Fruit fly (Drosophila melanogaster) whole organism, wandering third instar larva: ENCODE measurements around the gene Dbp73D.

ENCODE experiments used
- Abd-B ChIP-seq: fragments of >200 bp; optimal IDR thresholded peaks from 2 replicates; lab custom pipeline; 2017; ENCODE audit warnings: missing biosample characterization, missing genetic modification characterization
- CG32264 ChIP-seq: fragments of 200-800 bp; sonication (Bioruptor generic); optimal IDR thresholded peaks from 2 replicates; lab custom pipeline; 2016; ENCODE audit warnings: missing biosample characterization, missing genetic modification characterization
- CG9705 ChIP-seq: fragments of 200-800 bp; sonication (Bioruptor generic); optimal IDR thresholded peaks from 2 replicates; lab custom pipeline; 2018; ENCODE audit warnings: missing biosample characterization, mild to moderate bottlenecking, missing genetic modification characterization
- CrebA ChIP-seq: fragments of 200-800 bp; sonication (Bioruptor generic); optimal IDR thresholded peaks from 2 replicates; lab custom pipeline; 2016; ENCODE audit warnings: missing biosample characterization, mild to moderate bottlenecking, missing genetic modification characterization, borderline replicate concordance
- Dfd ChIP-seq: fragments of >200 bp; optimal IDR thresholded peaks from 2 replicates; lab custom pipeline; 2017; ENCODE audit warnings: missing biosample characterization, missing genetic modification characterization
- Dif ChIP-seq: fragments of 200-275, 200-300 bp; sonication (Bioruptor generic); optimal IDR thresholded peaks from 2 replicates; lab custom pipeline; 2018; ENCODE audit warnings: missing biosample characterization, missing genetic modification characterization; ENCODE audit not compliant: partially characterized antibody
- GATAd ChIP-seq: sonication (Bioruptor generic); optimal IDR thresholded peaks from 2 replicates; lab custom pipeline; 2016; ENCODE audit warnings: missing biosample characterization, missing genetic modification characterization
- HLH106 ChIP-seq: fragments of 200-800 bp; optimal IDR thresholded peaks from 3 replicates; lab custom pipeline; 2019; ENCODE audit warnings: missing biosample characterization, mild to moderate bottlenecking, missing genetic modification characterization, moderate library complexity
- Hnf4 ChIP-seq: fragments of 200-800 bp; sonication (Bioruptor generic); optimal IDR thresholded peaks from 2 replicates; lab custom pipeline; 2016; ENCODE audit warnings: missing biosample characterization, mild to moderate bottlenecking, missing genetic modification characterization
- Hr78 ChIP-seq: fragments of >200 bp; optimal IDR thresholded peaks from 2 replicates; lab custom pipeline; 2017; ENCODE audit warnings: missing biosample characterization, missing genetic modification characterization
- Hr83 ChIP-seq: fragments of 200-300 bp; sonication (Bioruptor generic); optimal IDR thresholded peaks from 2 replicates; lab custom pipeline; 2016; ENCODE audit warnings: missing biosample characterization, mild to moderate bottlenecking, missing genetic modification characterization, moderate library complexity; ENCODE audit not compliant: poor library complexity, severe bottlenecking
- Jra ChIP-seq: sonication (Bioruptor generic); optimal IDR thresholded peaks from 2 replicates; lab custom pipeline; 2016; ENCODE audit warnings: missing biosample characterization, missing genetic modification characterization
- Mio ChIP-seq: sonication (Bioruptor generic); optimal IDR thresholded peaks from 2 replicates; lab custom pipeline; 2016; ENCODE audit warnings: missing biosample characterization, missing genetic modification characterization
- Myc ChIP-seq: fragments of >200 bp; optimal IDR thresholded peaks from 2 replicates; lab custom pipeline; 2017
- N ChIP-seq: fragments of >200 bp; optimal IDR thresholded peaks from 2 replicates; lab custom pipeline; 2018; ENCODE audit warnings: missing biosample characterization, missing external identifiers, missing genetic modification characterization
- OdsH ChIP-seq: fragments of 200-800 bp; sonication (Bioruptor generic); optimal IDR thresholded peaks from 2 replicates; lab custom pipeline; 2016; ENCODE audit warnings: missing biosample characterization, mild to moderate bottlenecking, missing genetic modification characterization
- Rel ChIP-seq, 2 experiments: fragments of 200-800 bp; sonication (Bioruptor generic) in 1 of 2; optimal IDR thresholded peaks; 2 replicates in 1 of 2; 3 replicates in 1 of 2; lab custom pipeline; 2016 to 2019; ENCODE audit warnings: mild to moderate bottlenecking in 2 of 2, missing biosample characterization in 2 of 2, missing genetic modification characterization in 2 of 2, moderate library complexity in 1 of 2
- Sp1 ChIP-seq: fragments of 200-800 bp; sonication (Bioruptor generic); optimal IDR thresholded peaks from 3 replicates; lab custom pipeline; 2019; ENCODE audit warnings: missing biosample characterization, mild to moderate bottlenecking, missing genetic modification characterization, moderate library complexity
- Vsx2 ChIP-seq: fragments of 200-300, 225-300 bp; sonication (Bioruptor generic); optimal IDR thresholded peaks from 2 replicates; lab custom pipeline; 2018; ENCODE audit warnings: missing biosample characterization, missing genetic modification characterization; ENCODE audit not compliant: partially characterized antibody
- br ChIP-seq: fragments of 200-800 bp; sonication (Bioruptor generic); optimal IDR thresholded peaks from 2 replicates; lab custom pipeline; 2016; ENCODE audit warnings: missing biosample characterization, missing genetic modification characterization
- brk ChIP-seq: fragments of 200-800 bp; sonication (Bioruptor generic); optimal IDR thresholded peaks from 2 replicates; lab custom pipeline; 2016; ENCODE audit warnings: missing biosample characterization, mild to moderate bottlenecking, missing genetic modification characterization
- dl ChIP-seq, 2 experiments: fragments of 175-275, 200-275 bp in 1 of 2; fragments of 200-275 bp in 1 of 2; sonication (Bioruptor generic); optimal IDR thresholded peaks; lab custom pipeline; 2018; ENCODE audit warnings: mild to moderate bottlenecking in 2 of 2, missing biosample characterization in 2 of 2, missing genetic modification characterization in 2 of 2, moderate library complexity in 2 of 2; ENCODE audit not compliant: partially characterized antibody in 2 of 2, insufficient read depth in 1 of 2
- dsf ChIP-seq: sonication (Bioruptor generic); optimal IDR thresholded peaks from 2 replicates; lab custom pipeline; 2016; ENCODE audit warnings: missing biosample characterization, missing genetic modification characterization, borderline replicate concordance
- ey ChIP-seq: fragments of 200-800 bp; sonication (Bioruptor generic); optimal IDR thresholded peaks from 2 replicates; lab custom pipeline; 2016; ENCODE audit warnings: missing biosample characterization, missing genetic modification characterization
- fru ChIP-seq: fragments of 200-800 bp; sonication (Bioruptor generic); optimal IDR thresholded peaks from 3 replicates; lab custom pipeline; 2016; ENCODE audit warnings: missing biosample characterization, mild to moderate bottlenecking, missing genetic modification characterization
- h ChIP-seq: fragments of 200-800 bp; sonication (Bioruptor generic); optimal IDR thresholded peaks from 3 replicates; lab custom pipeline; 2016; ENCODE audit warnings: missing biosample characterization, mild to moderate bottlenecking, missing genetic modification characterization
- jim ChIP-seq: fragments of 175-275, 200-325 bp; sonication (Bioruptor generic); optimal IDR thresholded peaks from 2 replicates; lab custom pipeline; 2016; ENCODE audit warnings: missing biosample characterization, mild to moderate bottlenecking, missing genetic modification characterization
- lola ChIP-seq: fragments of >200 bp; optimal IDR thresholded peaks from 2 replicates; lab custom pipeline; 2017; ENCODE audit warnings: missing biosample characterization, missing genetic modification characterization
- pan ChIP-seq: fragments of >200 bp; optimal IDR thresholded peaks from 2 replicates; lab custom pipeline; 2017
- psq ChIP-seq: fragments of 200-800 bp; sonication (Bioruptor generic); optimal IDR thresholded peaks from 3 replicates; lab custom pipeline; 2017; ENCODE audit warnings: missing biosample characterization, mild to moderate bottlenecking, missing genetic modification characterization, moderate library complexity
- rgr ChIP-seq: fragments of 200-800 bp; sonication (Bioruptor generic); optimal IDR thresholded peaks from 3 replicates; lab custom pipeline; 2016; ENCODE audit warnings: missing biosample characterization, mild to moderate bottlenecking, missing genetic modification characterization
- sv ChIP-seq: fragments of 200-800 bp; sonication (Bioruptor generic); optimal IDR thresholded peaks from 3 replicates; lab custom pipeline; 2016; ENCODE audit warnings: missing biosample characterization, missing genetic modification characterization
- tai ChIP-seq: sonication (Bioruptor generic); optimal IDR thresholded peaks from 2 replicates; lab custom pipeline; 2016; ENCODE audit warnings: missing biosample characterization, missing genetic modification characterization
- woc ChIP-seq: sonication (Bioruptor generic); optimal IDR thresholded peaks from 2 replicates; lab custom pipeline; 2016; ENCODE audit warnings: missing biosample characterization, mild to moderate bottlenecking, missing genetic modification characterization

Dbp73D gene

dm6 chr3L:16769866-16770265, 39.2 kb upstream of the Dbp73D start:
- TF ChIP-seq CG9705 = peak; percentile 6
- peak; percentile 92 for TF ChIP-seq psq
- TF ChIP-seq N (GFP tag; lab: Kevin White, UChicago) = no peak
- no peak for TF ChIP-seq Abd-B (GFP tag; lab: Kevin White, UChicago)
- TF ChIP-seq Vsx2 (GFP tag; lab: Kevin White, UChicago) = no peak

dm6 chr3L:16768001-16768652, 37.5 kb upstream of the Dbp73D start:
- TF ChIP-seq Abd-B (GFP tag; lab: Kevin White, UChicago) (no peak), Hnf4 (no peak), dl (GFP tag; optimal IDR thresholded peaks at IDR 0.05; lab: Kevin White, UChicago; ENCODE audit: insufficient read depth in 1 of 2, partially characterized antibody in 2 of 2) (no peak), sv (no peak), Sp1 (no peak), dsf (GFP tag; lab: Kevin White, UChicago) (no peak), br (GFP tag; lab: Kevin White, UChicago) (no peak), jim (GFP tag; lab: Kevin White, UChicago) (no peak), Hr83 (GFP tag; lab: Kevin White, UChicago) (no peak), brk (no peak), Vsx2 (GFP tag; lab: Kevin White, UChicago) (no peak), OdsH (no peak), fru (GFP tag; lab: Kevin White, UChicago) (no peak), HLH106 (tag; lab: Kevin White, UChicago) (no peak), Jra (GFP tag; lab: Kevin White, UChicago) (no peak), psq (no peak), Rel (GFP tag; optimal IDR thresholded peaks at IDR 0.05; lab: Kevin White, UChicago) (no peak), Rel (tag; optimal IDR thresholded peaks at IDR 0.05; lab: Kevin White, UChicago) (no peak), Mio (GFP tag; lab: Kevin White, UChicago) (no peak)

dm6 chr3L:16766901-16767300, 36.3 kb upstream of the Dbp73D start:
- no peak for TF ChIP-seq br (GFP tag; lab: Kevin White, UChicago)
- TF ChIP-seq N (GFP tag; lab: Kevin White, UChicago) = no peak
- no peak for TF ChIP-seq brk
- TF ChIP-seq Dif (GFP tag; lab: Kevin White, UChicago) = no peak
- no peak for TF ChIP-seq dl (GFP tag; optimal IDR thresholded peaks at IDR 0.05; lab: Kevin White, UChicago; ENCODE audit: insufficient read depth in 1 of 2, partially characterized antibody in 2 of 2)
- TF ChIP-seq Jra (GFP tag; lab: Kevin White, UChicago) = no peak
- TF ChIP-seq pan (lab: Kevin White, UChicago) = no peak
- no peak for TF ChIP-seq Dfd (GFP tag; lab: Kevin White, UChicago)
- TF ChIP-seq jim (GFP tag; lab: Kevin White, UChicago) = no peak
- TF ChIP-seq ey = no peak
- no peak for TF ChIP-seq dsf (GFP tag; lab: Kevin White, UChicago)
- TF ChIP-seq fru (GFP tag; lab: Kevin White, UChicago) = no peak
- TF ChIP-seq Vsx2 (GFP tag; lab: Kevin White, UChicago) = no peak
- no peak for TF ChIP-seq CG32264 (GFP tag; lab: Kevin White, UChicago)
- no peak for TF ChIP-seq CrebA (GFP tag; lab: Kevin White, UChicago)
- TF ChIP-seq Hr83 (GFP tag; lab: Kevin White, UChicago) = no peak
- no peak for TF ChIP-seq Rel (GFP tag; optimal IDR thresholded peaks at IDR 0.05; lab: Kevin White, UChicago)
- TF ChIP-seq Rel (tag; optimal IDR thresholded peaks at IDR 0.05; lab: Kevin White, UChicago) = no peak
- no peak for TF ChIP-seq Hr78 (GFP tag; lab: Kevin White, UChicago)
- no peak for TF ChIP-seq h (GFP tag; lab: Kevin White, UChicago)

dm6 chr3L:16765647-16766628, 35.3 kb upstream of the Dbp73D start, which contains the start of gene Nrt:
Nrt (plus strand) TSS chr3L:16766072.
- TF ChIP-seq dsf (GFP tag; lab: Kevin White, UChicago) = peak; percentile 12
- TF ChIP-seq N (GFP tag; lab: Kevin White, UChicago) = no peak
- TF ChIP-seq brk = peak; percentile 85
- peak; percentile 21 for TF ChIP-seq h (GFP tag; lab: Kevin White, UChicago)
- peak; percentile 36 for TF ChIP-seq Hnf4
- TF ChIP-seq lola (GFP tag; lab: Kevin White, UChicago) = no peak
- no peak for TF ChIP-seq tai (GFP tag; lab: Kevin White, UChicago)
- TF ChIP-seq Jra (GFP tag; lab: Kevin White, UChicago) = no peak
- TF ChIP-seq GATAd (GFP tag; lab: Kevin White, UChicago) = no peak
- TF ChIP-seq CrebA (GFP tag; lab: Kevin White, UChicago) = peak; percentile 33
- no peak for TF ChIP-seq pan (lab: Kevin White, UChicago)
- peak; percentile 64 for TF ChIP-seq Sp1
- no peak for TF ChIP-seq Mio (GFP tag; lab: Kevin White, UChicago)
- TF ChIP-seq HLH106 (tag; lab: Kevin White, UChicago) = peak; percentile 4
- TF ChIP-seq Abd-B (GFP tag; lab: Kevin White, UChicago) = no peak
- no peak for TF ChIP-seq Myc (lab: Kevin White, UChicago)
- TF ChIP-seq rgr (GFP tag; lab: Kevin White, UChicago) = peak; percentile 50
- peak; percentile 46 for TF ChIP-seq Dif (GFP tag; lab: Kevin White, UChicago)
- peak; percentile 41 for TF ChIP-seq Rel (GFP tag; optimal IDR thresholded peaks at IDR 0.05; lab: Kevin White, UChicago)
- no peak for TF ChIP-seq Rel (tag; optimal IDR thresholded peaks at IDR 0.05; lab: Kevin White, UChicago)
- peak; percentile 18 for TF ChIP-seq woc (GFP tag; lab: Kevin White, UChicago)
- TF ChIP-seq br (GFP tag; lab: Kevin White, UChicago) = peak; percentile 3
- TF ChIP-seq sv = peak; percentile 37
- peak in 1 of 2 experiments; percentile 20 for TF ChIP-seq dl (GFP tag; optimal IDR thresholded peaks at IDR 0.05; lab: Kevin White, UChicago; ENCODE audit: insufficient read depth in 1 of 2, partially characterized antibody in 2 of 2)
- TF ChIP-seq Vsx2 (GFP tag; lab: Kevin White, UChicago) = no peak
- TF ChIP-seq fru (GFP tag; lab: Kevin White, UChicago) = peak; percentile 59
